Fruit fly (Drosophila melanogaster): Measurements from ENCODE around the gene ttk.
A peak's percentile ranks its signal among the peaks of the same experiment; 100 is the strongest.

Gene ttk

DNA sequence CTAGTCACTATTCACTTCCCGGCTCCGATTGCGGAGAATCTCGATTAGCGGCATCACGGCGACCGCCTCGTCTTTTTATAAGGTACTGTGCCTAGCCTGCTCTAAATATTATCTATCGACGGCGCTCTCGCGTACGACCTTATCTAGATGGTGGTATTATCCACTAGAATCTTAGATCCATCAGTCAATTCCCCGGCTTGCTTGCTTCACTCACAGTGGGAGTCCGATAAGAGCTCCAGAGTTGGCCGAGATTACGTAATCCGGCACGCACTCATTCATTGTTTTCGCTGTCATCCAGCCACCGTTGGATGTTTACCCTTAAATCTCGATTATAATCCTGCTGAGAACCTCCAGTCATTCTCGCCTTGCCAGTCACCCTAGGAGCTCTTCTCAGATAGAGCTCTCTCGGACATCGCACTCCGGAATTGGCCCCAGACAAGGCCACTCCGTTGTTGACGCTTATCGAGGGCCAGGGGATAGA, 47.9 kb downstream of the ttk start, which contains the start of gene Smvt:
TSS of gene Smvt (minus strand) at position 51 of the 481 bp plus-strand sequence.
- peak in 1 of 2 experiments; percentile 80 for TF ChIP-seq Pdp1 (GFP tag; optimal IDR thresholded peaks at IDR 0.05)
- no peak for TF ChIP-seq CG17328 (GFP tag; IDR thresholded peaks at IDR 0.05)
- 0 out of 3 replicates have a peak, but pooled peaks have one; percentile 16 for TF ChIP-seq vnd (GFP tag; IDR thresholded peaks at IDR 0.05; ENCODE audit: partially characterized antibody)
- no peak for TF ChIP-seq nmo (GFP tag; optimal IDR thresholded peaks at IDR 0.05)
- no peak for TF ChIP-seq pfk (GFP tag; optimal IDR thresholded peaks at IDR 0.05)
- peak; percentile 10 for TF ChIP-seq CG15479 (GFP tag; optimal IDR thresholded peaks at IDR 0.05)

dm6 chr3R:31762672-31763071, 49.0 kb downstream of the ttk start:
- TF ChIP-seq CG10979 (tag; optimal IDR thresholded peaks at IDR 0.05), result peak; percentile 12
- TF ChIP-seq dysf (GFP tag; IDR thresholded peaks at IDR 0.05), result 0 out of 3 replicates have a peak, but pooled peaks have one; percentile 30
- peak; percentile 7 for TF ChIP-seq Sox102F (GFP tag; optimal IDR thresholded peaks at IDR 0.05)
- peak; percentile 40 for TF ChIP-seq nom (GFP tag; optimal IDR thresholded peaks at IDR 0.05)
- TF ChIP-seq dmrt99B (tag; optimal IDR thresholded peaks at IDR 0.05), result peak; percentile 29
- TF ChIP-seq CG17359 (tag; optimal IDR thresholded peaks at IDR 0.05), result peak; percentile 3
- TF ChIP-seq Ets65A (GFP tag), result peak; percentile 38
- peak; percentile 73 for TF ChIP-seq Drgx (GFP tag; IDR thresholded peaks at IDR 0.05)
- TF ChIP-seq CG1603 (tag; optimal IDR thresholded peaks at IDR 0.05), result peak; percentile 30
- peak; percentile 25 for TF ChIP-seq CG11504 (tag; optimal IDR thresholded peaks at IDR 0.05)
- peak; percentile 45 for TF ChIP-seq Blimp-1 (GFP tag; optimal IDR thresholded peaks at IDR 0.05)
- no peak for TF ChIP-seq B-H2 (GFP tag; optimal IDR thresholded peaks at IDR 0.05)
- no peak for TF ChIP-seq CG7357 (GFP tag; IDR thresholded peaks at IDR 0.05)
- TF ChIP-seq CG2116 (GFP tag; optimal IDR thresholded peaks at IDR 0.05), result no peak
- TF ChIP-seq phol (tag; optimal IDR thresholded peaks at IDR 0.05), result peak; percentile 5

- no peak for TF ChIP-seq CG8290 (GFP tag; optimal IDR thresholded peaks at IDR 0.05)
- no peak for TF ChIP-seq CG8290 (tag; optimal IDR thresholded peaks at IDR 0.05)
- no peak for TF ChIP-seq klu (GFP tag; IDR thresholded peaks at IDR 0.05)
- peak; percentile 45; the same call in 1 of the 3 replicates for TF ChIP-seq z (GFP tag; IDR thresholded peaks at IDR 0.05)
- TF ChIP-seq CG3281 (GFP tag; optimal IDR thresholded peaks at IDR 0.05), result no peak
- no peak for TF ChIP-seq CG2712 (tag; optimal IDR thresholded peaks at IDR 0.05)
- TF ChIP-seq corto (GFP tag; optimal IDR thresholded peaks at IDR 0.05), result no peak
- no peak for TF ChIP-seq Sox100B (GFP tag; optimal IDR thresholded peaks at IDR 0.05)
- TF ChIP-seq Deaf1 (tag; optimal IDR thresholded peaks at IDR 0.05), result peak; percentile 55
Measured at dm6 chr3R:31764672-31765071, 51.0 kb downstream of the ttk start, which contains the start of gene CG2150. Gene CG2150, minus strand, starts transcription at chr3R:31764772.

DNA sequence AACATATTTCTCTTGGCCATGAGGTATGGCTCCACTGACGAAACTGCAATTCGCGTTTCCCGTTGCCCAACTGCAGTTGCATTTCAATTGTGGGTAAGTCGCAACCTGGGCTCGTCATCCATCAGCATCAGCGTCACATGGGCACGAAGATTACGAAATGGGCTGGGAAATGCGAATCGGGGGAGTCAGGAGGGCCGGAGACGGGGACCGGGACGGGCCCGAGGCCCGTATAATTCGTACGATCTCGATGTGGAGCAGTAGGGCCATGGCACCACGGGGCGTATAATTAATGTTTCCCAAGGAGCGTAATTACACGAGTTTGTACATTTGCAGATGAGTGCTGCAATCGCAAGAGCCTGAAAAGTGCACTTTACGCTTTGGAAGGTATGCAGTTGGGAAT, 51.5 kb downstream of the ttk start:
- TF ChIP-seq Trl (optimal IDR thresholded peaks at IDR 0.05) (no peak), Trl (GFP tag; optimal IDR thresholded peaks at IDR 0.05) (no peak), lilli (GFP tag; optimal IDR thresholded peaks at IDR 0.05) (no peak), Spps (tag; optimal IDR thresholded peaks at IDR 0.05) (no peak)

DNA sequence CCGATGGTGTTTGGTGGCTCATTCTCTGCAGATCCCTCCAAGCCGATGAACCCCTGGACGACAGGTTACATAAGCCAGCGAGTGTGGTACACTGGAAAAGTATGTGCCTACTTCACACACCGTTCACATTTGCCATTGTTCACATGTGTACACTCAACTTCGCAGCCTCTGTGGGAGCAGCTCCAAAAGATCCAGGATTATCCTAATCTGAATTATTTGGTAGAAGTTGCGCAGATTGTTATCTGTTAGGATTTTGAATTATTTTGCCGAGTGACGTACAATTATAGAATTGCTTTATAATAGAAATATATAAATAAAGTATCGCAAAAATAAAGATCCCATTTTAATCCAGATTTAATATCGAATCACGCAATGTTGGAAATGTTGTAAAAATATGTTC, 53.9 kb downstream of the ttk start:
- TF ChIP-seq sr (GFP tag; IDR thresholded peaks at IDR 0.05), result no peak
- no peak for TF ChIP-seq Six4 (GFP tag; optimal IDR thresholded peaks at IDR 0.05)
- TF ChIP-seq Pdp1 (GFP tag; optimal IDR thresholded peaks at IDR 0.05), result peak in 1 of 2 experiments; percentile 4
- TF ChIP-seq bsh (GFP tag; optimal IDR thresholded peaks at IDR 0.05), result peak in 1 of 2 experiments; percentile 24

All from whole organism, embryonic.